Fruit fly (Drosophila melanogaster) whole organism, embryonic: ENCODE results near the gene mh.

Experiments used
- Adf1 ChIP-seq: fragments of 200-800 bp; sonication (Bioruptor generic); IDR thresholded peaks from 2 replicates; pipeline ENCODE4 v1.3.6; 2022; ENCODE audit warnings: missing biosample characterization, missing genetic modification characterization
- Bgb ChIP-seq: fragments of 200-800 bp; sonication (Bioruptor generic); IDR thresholded peaks from 2 replicates; pipeline ENCODE4 v1.3.6; 2022; ENCODE audit warnings: missing biosample characterization, missing genetic modification characterization; ENCODE audit not compliant: partially characterized antibody
- CG10543 ChIP-seq: fragments of 200-800 bp; sonication (Bioruptor generic); optimal IDR thresholded peaks from 3 replicates; lab custom pipeline; 2017; ENCODE audit warnings: missing biosample characterization, mild to moderate bottlenecking, missing genetic modification characterization, moderate library complexity
- CG11695 ChIP-seq: fragments of 200-800 bp; sonication (Bioruptor generic); IDR thresholded peaks from 3 replicates; pipeline ENCODE4 v1.3.6; 2022; ENCODE audit warnings: missing biosample characterization, missing genetic modification characterization
- CG13624 ChIP-seq: fragments of 200-800 bp; sonication (Bioruptor generic); optimal IDR thresholded peaks from 2 replicates; lab custom pipeline; 2016; ENCODE audit warnings: missing biosample characterization, missing genetic modification characterization
- CG13894 ChIP-seq: fragments of 200-800 bp; sonication (Bioruptor generic); optimal IDR thresholded peaks from 3 replicates; lab custom pipeline; 2018; ENCODE audit warnings: missing biosample characterization, mild to moderate bottlenecking, missing genetic modification characterization, moderate library complexity
- CG18599 ChIP-seq: fragments of 200-800 bp; sonication (Bioruptor generic); optimal IDR thresholded peaks from 3 replicates; lab custom pipeline; 2017; ENCODE audit warnings: missing biosample characterization, missing genetic modification characterization, mild to moderate bottlenecking, moderate library complexity, missing genetic modification reagents
- CG2889 ChIP-seq: fragments of 200-800 bp; sonication (Bioruptor generic); IDR thresholded peaks from 3 replicates; pipeline ENCODE4 v1.3.6; 2022; ENCODE audit warnings: missing biosample characterization, missing genetic modification characterization
- CG30431 ChIP-seq: fragments of 200-800 bp; sonication (Bioruptor generic); optimal IDR thresholded peaks from 2 replicates; lab custom pipeline; 2017; ENCODE audit warnings: missing biosample characterization, missing genetic modification characterization
- CG8290 ChIP-seq, 3 experiments: fragments of 200-800 bp; sonication (Bioruptor generic); optimal IDR thresholded peaks; 2 replicates each; lab custom pipeline; 2016 to 2019; ENCODE audit warnings: missing biosample characterization in 3 of 3, missing genetic modification characterization in 3 of 3, mild to moderate bottlenecking in 2 of 3, moderate library complexity in 1 of 3
- Dbx ChIP-seq: fragments of 200-800 bp; sonication (Bioruptor generic); IDR thresholded peaks from 3 replicates; pipeline ENCODE4 v1.3.6; 2022; ENCODE audit warnings: missing biosample characterization, missing genetic modification characterization
- Deaf1 ChIP-seq: fragments of 200-800 bp; optimal IDR thresholded peaks from 3 replicates; lab custom pipeline; 2019; ENCODE audit warnings: missing biosample characterization, mild to moderate bottlenecking, missing genetic modification characterization, moderate library complexity
- Dip3 ChIP-seq: fragments of 200-800 bp; sonication (Bioruptor generic); optimal IDR thresholded peaks from 3 replicates; lab custom pipeline; 2016; ENCODE audit warnings: missing biosample characterization, missing genetic modification characterization
- Med ChIP-seq: fragments of 200-800 bp; sonication (Bioruptor generic); peaks from one replicate; lab custom pipeline; 2016; ENCODE audit warnings: missing biosample characterization, missing genetic modification characterization, mild to moderate bottlenecking, inconsistent platforms, moderate library complexity
- PHDP ChIP-seq: fragments of 200-800 bp; sonication (Bioruptor generic); optimal IDR thresholded peaks from 3 replicates; lab custom pipeline; 2018; ENCODE audit warnings: missing biosample characterization, mild to moderate bottlenecking, missing genetic modification characterization, moderate library complexity
- Poxn ChIP-seq: fragments of 200-800 bp; sonication (Bioruptor generic); IDR thresholded peaks from 2 replicates; pipeline ENCODE4 v1.3.6; 2022; ENCODE audit warnings: missing biosample characterization, missing genetic modification characterization
- Tbp ChIP-seq: fragments of >200 bp; optimal IDR thresholded peaks from 2 replicates; lab custom pipeline; 2018; ENCODE audit warnings: missing biosample characterization, missing genetic modification characterization
- abd-A ChIP-seq: fragments of 200-800 bp; sonication (Bioruptor generic); optimal IDR thresholded peaks from 3 replicates; lab custom pipeline; 2019; ENCODE audit warnings: missing biosample characterization, mild to moderate bottlenecking, missing genetic modification characterization, moderate library complexity
- crol ChIP-seq: fragments of 200-800 bp; sonication (Bioruptor generic); IDR thresholded peaks from 2 replicates; pipeline ENCODE4 v1.3.6; 2022; ENCODE audit warnings: missing biosample characterization, missing genetic modification characterization
- hth ChIP-seq: fragments of >200 bp; optimal IDR thresholded peaks from 2 replicates; lab custom pipeline; 2017; ENCODE audit warnings: inconsistent platforms
- lab ChIP-seq: fragments of 200-800 bp; sonication (Bioruptor generic); optimal IDR thresholded peaks from 3 replicates; lab custom pipeline; 2017; ENCODE audit warnings: missing biosample characterization, missing genetic modification characterization, mild to moderate bottlenecking, moderate library complexity, missing genetic modification reagents
- org-1 ChIP-seq: fragments of 200-800 bp; sonication (Bioruptor generic); optimal IDR thresholded peaks from 2 replicates; lab custom pipeline; 2017; ENCODE audit warnings: missing biosample characterization, missing genetic modification characterization
- zfh2 ChIP-seq: fragments of 200-800 bp; sonication (Bioruptor generic); optimal IDR thresholded peaks from 2 replicates; lab custom pipeline; 2016; ENCODE audit warnings: missing biosample characterization, missing genetic modification characterization

Gene mh

DNA sequence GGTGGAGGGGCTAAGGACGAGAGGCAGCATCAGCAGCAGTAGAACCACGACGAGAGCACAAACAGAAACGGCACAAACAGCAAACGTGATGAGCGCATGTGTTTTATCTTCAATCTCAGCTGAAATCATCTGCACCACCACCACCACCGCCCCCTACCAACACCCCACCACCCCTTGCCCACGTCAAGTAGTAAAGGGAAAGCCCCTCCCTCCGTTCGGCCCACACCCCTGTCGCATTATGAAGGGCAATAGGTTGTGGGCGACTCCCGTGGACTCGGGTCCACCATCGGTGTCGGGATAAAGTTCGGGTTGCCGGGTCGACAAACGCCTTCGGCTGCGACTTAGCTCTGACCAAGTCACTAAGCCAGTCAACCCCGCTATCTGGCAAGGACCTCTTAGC, 31.7 kb downstream of the mh start (continued):
- no peak for TF ChIP-seq CG30431
- no peak for TF ChIP-seq hth (lab: Kevin White, UChicago)
- peak; percentile 90 for TF ChIP-seq abd-A (tag; lab: Kevin White, UChicago)
- no peak for TF ChIP-seq Poxn

DNA sequence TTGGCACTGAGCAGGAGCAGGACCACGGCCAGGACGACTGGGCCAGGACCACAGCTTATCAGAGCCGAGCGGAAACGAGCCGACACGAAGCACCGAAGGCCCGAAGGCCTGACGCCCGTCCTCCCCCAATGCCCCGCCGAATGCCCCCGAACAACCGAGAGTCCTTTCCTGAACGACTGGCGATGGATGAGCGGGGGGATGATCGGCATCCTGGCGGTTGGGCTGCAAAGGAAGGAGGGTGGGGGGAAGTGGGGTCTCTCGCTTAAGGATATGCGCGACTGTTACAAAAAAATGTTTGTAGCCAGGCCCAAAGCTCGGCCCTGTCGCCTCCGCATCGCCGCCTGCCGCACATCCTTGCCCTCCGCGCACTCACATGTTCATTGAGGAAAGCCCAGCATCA, 34.0 kb downstream of the mh start, which contains the start of gene Cngl:
Cngl (minus strand) TSS at position 8 of the 400 bp plus-strand sequence.
- TF ChIP-seq CG13624 (GFP tag; lab: Kevin White, UChicago) (no peak), CG11695 (GFP tag; lab: Robert Waterston, UW) (no peak), Dbx (GFP tag; lab: Robert Waterston, UW) (no peak), Adf1 (GFP tag; lab: Robert Waterston, UW) (peak; percentile 17; the same call in 1 of the 2 replicates), Dip3 (GFP tag; lab: Kevin White, UChicago) (no peak), Deaf1 (tag; lab: Kevin White, UChicago) (peak; percentile 98), lab (GFP tag; lab: Kevin White, UChicago) (peak; percentile 10), CG2889 (GFP tag; lab: Robert Waterston, UW) (no peak), CG13894 (tag; lab: Kevin White, UChicago) (peak; percentile 70), Med (GFP tag; lab: Kevin White, UChicago) (peak; percentile 17), PHDP (tag; lab: Kevin White, UChicago) (no peak), CG8290 (GFP tag; optimal IDR thresholded peaks at IDR 0.05; lab: Kevin White, UChicago) (no peak), CG8290 (tag; optimal IDR thresholded peaks at IDR 0.05; lab: Kevin White, UChicago) (peak in 1 of 2 experiments; percentile 19), CG10543 (peak; percentile 86), zfh2 (no peak), Bgb (no peak), CG18599 (peak; percentile 12), crol (GFP tag; lab: Robert Waterston, UW) (peak; percentile 92), abd-A (tag; lab: Kevin White, UChicago) (peak; percentile 83), Tbp (no peak), org-1 (GFP tag; lab: Kevin White, UChicago) (no peak)
